Fruit fly (Drosophila melanogaster): ENCODE measurements around the gene Unc-115b.

The Unc-115b gene

dm6 chr3R:9710886-9711285 is 18.3 kb upstream of the Unc-115b start, which contains the start of the genes trbd and dmt:
Gene trbd, minus strand, starts transcription at chr3R:9711037.
Gene dmt, plus strand, starts transcription at chr3R:9711142.
- TF ChIP-seq Pif1A (GFP tag; optimal IDR thresholded peaks at IDR 0.05) (no peak), CG9948 (tag; optimal IDR thresholded peaks at IDR 0.05) (no peak), gl (tag; optimal IDR thresholded peaks at IDR 0.05) (no peak), CG14655 (GFP tag; optimal IDR thresholded peaks at IDR 0.05) (no peak), CG13204 (GFP tag; optimal IDR thresholded peaks at IDR 0.05) (no peak), Pif1B (GFP tag; optimal IDR thresholded peaks at IDR 0.05) (no peak)

dm6 chr3R:9710228-9710627 is 17.7 kb upstream of the Unc-115b start:
- TF ChIP-seq CG4496 (GFP tag; IDR thresholded peaks at IDR 0.05) (no peak), CG8301 (tag; optimal IDR thresholded peaks at IDR 0.05) (no peak), CG9948 (tag; optimal IDR thresholded peaks at IDR 0.05) (no peak), Pif1B (GFP tag; optimal IDR thresholded peaks at IDR 0.05) (no peak), EcR (GFP tag; optimal IDR thresholded peaks at IDR 0.05) (no peak), CG8159 (tag; optimal IDR thresholded peaks at IDR 0.05) (no peak)

- TF ChIP-seq CG15710 (tag; optimal IDR thresholded peaks at IDR 0.05) (peak; percentile 21), D1 (tag; optimal IDR thresholded peaks at IDR 0.05) (no peak), CG17806 (tag; optimal IDR thresholded peaks at IDR 0.05) (peak; percentile 6), CG4496 (GFP tag; IDR thresholded peaks at IDR 0.05) (no peak), Snoo (tag; optimal IDR thresholded peaks at IDR 0.05) (peak; percentile 36), gl (tag; optimal IDR thresholded peaks at IDR 0.05) (peak; percentile 43), CG34367 (tag; optimal IDR thresholded peaks at IDR 0.05) (peak; percentile 35)
These were observed 12.5 kb upstream of the Unc-115b start, which contains the start of gene Unc-115a for dm6 chr3R:9705008-9705628. Gene Unc-115a, minus strand, starts transcription at chr3R:9705417.

- TF ChIP-seq EcR (GFP tag; optimal IDR thresholded peaks at IDR 0.05) (peak; percentile 27), Ets98B (GFP tag; IDR thresholded peaks at IDR 0.05) (no peak)
These were observed 11.8 kb upstream of the Unc-115b start for dm6 chr3R:9704183-9705007.

dm6 chr3R:9703273-9703672 is 10.7 kb upstream of the Unc-115b start:
- TF ChIP-seq D1 (tag; optimal IDR thresholded peaks at IDR 0.05) (no peak), EcR (GFP tag; optimal IDR thresholded peaks at IDR 0.05) (peak; percentile 68)

- TF ChIP-seq Ets98B (GFP tag; IDR thresholded peaks at IDR 0.05) (no peak), CG15710 (tag; optimal IDR thresholded peaks at IDR 0.05) (peak; percentile 12), D1 (tag; optimal IDR thresholded peaks at IDR 0.05) (no peak), rn (GFP tag; IDR thresholded peaks at IDR 0.05) (no peak), CG14655 (GFP tag; optimal IDR thresholded peaks at IDR 0.05) (peak; percentile 67), CG8159 (tag; optimal IDR thresholded peaks at IDR 0.05) (peak; percentile 33), CG32121 (GFP tag; IDR thresholded peaks at IDR 0.05) (no peak), CG8301 (tag; optimal IDR thresholded peaks at IDR 0.05) (peak; percentile 71), fd96Ca (GFP tag; IDR thresholded peaks at IDR 0.05) (no peak), Snoo (tag; optimal IDR thresholded peaks at IDR 0.05) (peak; percentile 27), CG4496 (GFP tag; IDR thresholded peaks at IDR 0.05) (no peak), gl (tag; optimal IDR thresholded peaks at IDR 0.05) (no peak), CG9948 (tag; optimal IDR thresholded peaks at IDR 0.05) (peak; percentile 30), CG34367 (tag; optimal IDR thresholded peaks at IDR 0.05) (peak; percentile 7), CG17806 (tag; optimal IDR thresholded peaks at IDR 0.05) (peak; percentile 38), Pif1B (GFP tag; optimal IDR thresholded peaks at IDR 0.05) (peak; percentile 37)
These were observed 10.0 kb upstream of the Unc-115b start for dm6 chr3R:9702567-9702966.

dm6 chr3R:9701897-9702296 is 9.3 kb upstream of the Unc-115b start:
- TF ChIP-seq EcR (GFP tag; optimal IDR thresholded peaks at IDR 0.05) (peak; percentile 30), Pif1A (GFP tag; optimal IDR thresholded peaks at IDR 0.05) (no peak)

- TF ChIP-seq CG14655 (GFP tag; optimal IDR thresholded peaks at IDR 0.05) (no peak), CG9948 (tag; optimal IDR thresholded peaks at IDR 0.05) (no peak), CG32121 (GFP tag; IDR thresholded peaks at IDR 0.05) (no peak), Ets98B (GFP tag; IDR thresholded peaks at IDR 0.05) (no peak), CG13204 (GFP tag; optimal IDR thresholded peaks at IDR 0.05) (no peak), CG8159 (tag; optimal IDR thresholded peaks at IDR 0.05) (no peak), CG17806 (tag; optimal IDR thresholded peaks at IDR 0.05) (no peak), Snoo (tag; optimal IDR thresholded peaks at IDR 0.05) (no peak), CG4496 (GFP tag; IDR thresholded peaks at IDR 0.05) (no peak), gl (tag; optimal IDR thresholded peaks at IDR 0.05) (no peak), D1 (tag; optimal IDR thresholded peaks at IDR 0.05) (no peak), Pif1B (GFP tag; optimal IDR thresholded peaks at IDR 0.05) (no peak)
These were observed 8.7 kb upstream of the Unc-115b start for dm6 chr3R:9701148-9701703.
